Fruit fly (Drosophila melanogaster): ENCODE measurements around the gene CG9813.

Gene CG9813

DNA sequence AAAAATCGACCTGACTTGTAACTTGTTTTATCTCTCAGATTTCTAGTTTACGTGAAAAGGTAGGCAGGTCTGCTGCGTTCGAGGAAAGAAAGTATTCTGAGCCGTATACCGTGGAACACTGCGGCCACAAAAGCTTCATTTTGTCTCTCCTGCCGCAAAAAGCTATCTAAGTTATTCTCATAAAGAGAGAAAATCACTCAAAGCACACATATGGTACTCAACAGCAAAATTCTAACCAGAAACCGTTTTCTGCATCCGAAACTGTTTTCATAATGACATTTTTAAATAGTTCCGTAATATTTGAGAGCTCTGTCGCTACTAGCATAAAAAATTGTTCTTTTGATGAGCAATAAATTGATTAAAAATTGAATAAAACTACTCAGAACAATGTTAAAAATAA, at the start of gene CG9813, which contains the start of gene CG8870:
Gene CG9813 (minus strand): TSS at position 101 of the 400 bp plus-strand sequence.
Gene CG8870 (plus strand): TSS at position 168 of the 400 bp plus-strand sequence.
- TF ChIP-seq CG17801 (GFP tag; optimal IDR thresholded peaks at IDR 0.05; ENCODE audit: partially characterized antibody), result no peak

- TF ChIP-seq CG17801 (GFP tag; optimal IDR thresholded peaks at IDR 0.05; ENCODE audit: partially characterized antibody), result no peak
Measured at dm6 chr3R:13428341-13429040, 48.9 kb upstream of the CG9813 start.

- TF ChIP-seq CG17801 (GFP tag; optimal IDR thresholded peaks at IDR 0.05; ENCODE audit: partially characterized antibody), result no peak
Measured at dm6 chr3R:13425470-13426033, 46.0 kb upstream of the CG9813 start, which contains the start of gene Act87E. Gene Act87E, plus strand, starts transcription at chr3R:13425983.

- no peak for TF ChIP-seq CG17801 (GFP tag; optimal IDR thresholded peaks at IDR 0.05; ENCODE audit: partially characterized antibody)
Measured at dm6 chr3R:13422178-13422577, 42.6 kb upstream of the CG9813 start.

dm6 chr3R:13419979-13420378, 40.4 kb upstream of the CG9813 start, which contains the start of gene Ir87a:
Gene Ir87a, plus strand, starts transcription at chr3R:13420279.
- TF ChIP-seq CG17801 (GFP tag; optimal IDR thresholded peaks at IDR 0.05; ENCODE audit: partially characterized antibody), result no peak

dm6 chr3R:13417067-13417595, 37.6 kb upstream of the CG9813 start:
- TF ChIP-seq CG17801 (GFP tag; optimal IDR thresholded peaks at IDR 0.05; ENCODE audit: partially characterized antibody), result no peak

- no peak for TF ChIP-seq CG17801 (GFP tag; optimal IDR thresholded peaks at IDR 0.05; ENCODE audit: partially characterized antibody)
Measured at dm6 chr3R:13415186-13415585, 35.6 kb upstream of the CG9813 start, which contains the start of gene yellow-e. Gene yellow-e, minus strand, starts transcription at chr3R:13415286.

DNA sequence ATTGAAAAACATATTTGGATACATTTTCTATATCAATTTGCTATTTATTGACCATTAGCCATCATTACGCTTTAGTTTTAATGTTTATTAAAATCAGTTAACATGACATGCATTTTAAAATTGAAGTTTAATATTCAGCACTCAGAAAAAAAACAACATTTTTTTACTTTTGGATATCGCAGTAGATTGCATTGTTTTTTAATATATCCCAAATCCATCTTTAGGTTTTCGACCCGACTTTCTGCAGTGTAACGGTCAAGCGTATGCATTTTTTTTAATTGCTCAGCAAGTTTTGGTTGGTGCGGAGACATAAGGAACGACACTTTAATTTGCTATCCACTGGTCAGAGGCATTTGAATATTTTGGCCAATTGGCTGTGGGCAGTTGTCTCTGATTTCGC, 33.1 kb upstream of the CG9813 start:
- TF ChIP-seq CG17801 (GFP tag; optimal IDR thresholded peaks at IDR 0.05; ENCODE audit: partially characterized antibody), result no peak

DNA sequence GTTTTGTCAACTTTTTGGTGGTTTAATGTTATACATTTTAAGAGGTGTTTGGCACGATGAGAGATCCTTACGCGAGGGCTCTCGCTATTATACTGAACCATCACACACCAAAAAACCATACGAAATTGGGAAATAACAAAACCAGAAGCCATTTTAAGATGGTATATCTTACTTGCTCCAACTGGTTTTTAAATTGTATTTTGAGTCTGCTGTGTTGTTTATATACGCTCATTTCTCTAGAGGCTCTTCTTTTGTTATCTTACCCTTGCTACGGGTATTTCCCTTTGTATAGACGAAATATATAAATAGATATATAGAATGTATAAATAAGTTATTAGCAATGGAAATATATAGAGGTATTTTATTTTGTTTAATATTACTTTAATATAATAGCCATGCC, 27.3 kb upstream of the CG9813 start, which contains the start of gene yellow-e2:
Gene yellow-e2 (minus strand): TSS at position 101 of the 400 bp plus-strand sequence.
- TF ChIP-seq CG17801 (GFP tag; optimal IDR thresholded peaks at IDR 0.05; ENCODE audit: partially characterized antibody), result no peak

DNA sequence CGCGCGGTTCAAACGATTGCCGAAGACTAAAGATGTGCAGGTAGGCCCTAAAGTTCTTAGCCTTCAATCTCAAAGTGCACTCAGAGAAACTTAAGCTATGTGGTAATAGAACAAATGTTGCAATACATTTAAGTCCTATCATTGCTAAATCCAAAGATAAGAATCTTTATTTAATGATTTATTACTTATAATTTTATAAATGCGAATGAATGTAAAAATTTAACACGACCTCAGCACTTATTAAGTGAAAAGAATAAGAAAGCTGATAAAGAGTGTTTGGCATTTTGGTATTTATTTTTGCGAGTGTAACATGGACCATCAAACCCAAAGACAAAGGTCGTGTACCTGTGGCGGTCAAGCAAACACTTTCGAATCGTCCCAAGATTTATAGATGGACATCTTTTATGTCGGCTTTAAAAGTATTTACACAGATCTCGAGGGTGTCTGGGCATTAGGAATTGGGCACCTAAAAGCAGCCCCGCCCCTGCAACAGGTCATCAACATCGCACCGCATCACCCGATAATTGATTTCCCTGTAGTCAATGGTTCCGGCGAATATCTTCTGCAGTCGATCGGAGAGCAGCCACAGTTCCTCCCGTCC, 25.4 kb upstream of the CG9813 start, which contains the start of gene yellow-e3:
Gene yellow-e3 (minus strand): TSS at position 30 of the 601 bp plus-strand sequence.
- TF ChIP-seq CG17801 (GFP tag; optimal IDR thresholded peaks at IDR 0.05; ENCODE audit: partially characterized antibody), result no peak

dm6 chr3R:13403032-13403459, 23.5 kb upstream of the CG9813 start, which contains the start of gene Dpm3:
Gene Dpm3, minus strand, starts transcription at chr3R:13403051.
- TF ChIP-seq CG17801 (GFP tag; optimal IDR thresholded peaks at IDR 0.05; ENCODE audit: partially characterized antibody), result no peak

DNA sequence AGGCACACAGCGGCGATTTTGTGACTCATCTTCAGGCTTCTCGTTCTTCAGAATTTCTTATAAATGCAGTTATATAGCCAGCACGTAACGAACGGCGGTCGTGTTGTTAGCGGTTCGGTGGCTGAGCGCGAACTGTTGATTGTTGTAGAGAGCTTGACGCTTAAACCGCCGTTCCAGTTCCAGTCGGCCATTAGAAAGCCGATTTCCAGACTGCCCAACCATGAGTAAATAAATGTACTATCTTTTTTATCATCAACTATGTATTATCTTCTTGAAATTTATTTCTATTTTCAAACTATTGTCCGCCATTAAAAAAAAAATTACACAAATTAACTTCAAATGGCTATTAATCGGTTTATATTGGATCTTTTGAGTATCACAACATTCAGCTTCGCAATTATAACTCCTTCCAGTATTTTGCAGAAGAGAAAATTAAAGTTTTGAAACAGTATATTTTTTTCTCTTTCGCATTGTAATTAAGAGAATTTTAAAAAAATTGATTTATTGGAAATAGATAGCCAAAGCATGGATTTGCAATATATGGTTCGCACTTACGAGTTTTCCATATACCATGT, 22.2 kb upstream of the CG9813 start, which contains the start of gene GILT1:
Gene GILT1 (minus strand): TSS at position 141 of the 575 bp plus-strand sequence.
- peak; percentile 27 for TF ChIP-seq CG17801 (GFP tag; optimal IDR thresholded peaks at IDR 0.05; ENCODE audit: partially characterized antibody)

dm6 chr3R:13400902-13401721, 21.5 kb upstream of the CG9813 start:
- peak; percentile 91 for TF ChIP-seq CG17801 (GFP tag; optimal IDR thresholded peaks at IDR 0.05; ENCODE audit: partially characterized antibody)

- no peak for TF ChIP-seq CG17801 (GFP tag; optimal IDR thresholded peaks at IDR 0.05; ENCODE audit: partially characterized antibody)
Measured at dm6 chr3R:13397535-13397934, 18.0 kb upstream of the CG9813 start, which contains the start of gene CG14377. Gene CG14377, plus strand, starts transcription at chr3R:13397835.

Data from ovary, adult (tissue).